Fruit fly (Drosophila melanogaster) whole organism, adult: ENCODE measurements around the gene wuho.

Experiments
- CG11617 ChIP-seq: fragments of 200-800 bp; sonication (Bioruptor generic); optimal IDR thresholded peaks from 2 replicates; lab custom pipeline; 2017; ENCODE audit warnings: mild to moderate bottlenecking, missing biosample characterization, missing genetic modification reagents, missing genetic modification characterization
- CG12768 ChIP-seq: fragments of 200-800 bp; sonication (Bioruptor generic); optimal IDR thresholded peaks from 2 replicates; lab custom pipeline; 2017; ENCODE audit warnings: missing biosample characterization, missing genetic modification characterization, mild to moderate bottlenecking, moderate library complexity, missing genetic modification reagents
- CG14711 ChIP-seq: fragments of 200-800 bp; sonication (Bioruptor generic); optimal IDR thresholded peaks from 2 replicates; lab custom pipeline; 2018; ENCODE audit warnings: missing biosample characterization, mild to moderate bottlenecking, missing genetic modification characterization, moderate library complexity
- CG1620 ChIP-seq: fragments of 200-800 bp; sonication (Bioruptor generic); optimal IDR thresholded peaks from 2 replicates; lab custom pipeline; 2016; ENCODE audit warnings: missing biosample characterization, missing genetic modification characterization
- CG33017 ChIP-seq: fragments of 200-800 bp; sonication (Bioruptor generic); optimal IDR thresholded peaks from 2 replicates; lab custom pipeline; 2018; ENCODE audit warnings: missing biosample characterization, mild to moderate bottlenecking, missing genetic modification characterization, moderate library complexity
- CG5204 ChIP-seq: fragments of 200-800 bp; sonication (Bioruptor generic); optimal IDR thresholded peaks from 2 replicates; lab custom pipeline; 2016; ENCODE audit warnings: missing biosample characterization, missing genetic modification characterization
- CG7045 ChIP-seq: fragments of 200-800 bp; sonication (Bioruptor generic); optimal IDR thresholded peaks from 2 replicates; lab custom pipeline; 2017; ENCODE audit warnings: missing biosample characterization, mild to moderate bottlenecking, missing genetic modification characterization
- CG7101 ChIP-seq: fragments of 200-800 bp; sonication (Bioruptor generic); optimal IDR thresholded peaks from 2 replicates; lab custom pipeline; 2018; ENCODE audit warnings: missing biosample characterization, mild to moderate bottlenecking, missing genetic modification characterization, moderate library complexity
- Clk ChIP-seq: fragments of 200-800 bp; sonication (Bioruptor generic); optimal IDR thresholded peaks from 2 replicates; lab custom pipeline; 2017; ENCODE audit warnings: missing biosample characterization, missing genetic modification characterization
- Crg-1 ChIP-seq: fragments of 200-800 bp; sonication (Bioruptor generic); optimal IDR thresholded peaks from 2 replicates; lab custom pipeline; 2016; ENCODE audit warnings: missing biosample characterization, missing genetic modification characterization
- Hr96 ChIP-seq: fragments of 200-800 bp; sonication (Bioruptor generic); optimal IDR thresholded peaks from 2 replicates; lab custom pipeline; 2016; ENCODE audit warnings: missing biosample characterization, missing genetic modification characterization
- Mnt ChIP-seq: fragments of 200-800 bp; sonication (Bioruptor generic); optimal IDR thresholded peaks from 2 replicates; lab custom pipeline; 2016; ENCODE audit warnings: missing biosample characterization, mild to moderate bottlenecking, missing genetic modification characterization
- bab1 ChIP-seq: fragments of 200-800 bp; sonication (Bioruptor generic); optimal IDR thresholded peaks from 3 replicates; lab custom pipeline; 2019; ENCODE audit warnings: missing biosample characterization, mild to moderate bottlenecking, missing genetic modification characterization, moderate library complexity
- cic ChIP-seq: fragments of 200-800 bp; sonication (Bioruptor generic); optimal IDR thresholded peaks from 2 replicates; lab custom pipeline; 2017; ENCODE audit warnings: missing biosample characterization, mild to moderate bottlenecking, missing genetic modification characterization, moderate library complexity
- cnc ChIP-seq, 2 experiments: fragments of >200 bp; optimal IDR thresholded peaks; 2 replicates each; lab custom pipeline; 2017
- kay ChIP-seq: fragments of 200-800 bp; sonication (Bioruptor generic); peaks from one replicate; lab custom pipeline; 2016; ENCODE audit warnings: missing biosample characterization, missing genetic modification characterization, borderline replicate concordance
- ovo ChIP-seq: fragments of 200-800 bp; sonication (Bioruptor generic); optimal IDR thresholded peaks from 2 replicates; lab custom pipeline; 2016; ENCODE audit warnings: missing biosample characterization, missing genetic modification characterization
- pad ChIP-seq: fragments of 200-800 bp; sonication (Bioruptor generic); optimal IDR thresholded peaks from 3 replicates; lab custom pipeline; 2017; ENCODE audit warnings: missing biosample characterization, missing genetic modification characterization, mild to moderate bottlenecking, moderate library complexity, missing genetic modification reagents
- tj ChIP-seq: fragments of 200-800 bp; sonication (Bioruptor generic); optimal IDR thresholded peaks from 3 replicates; lab custom pipeline; 2017; ENCODE audit warnings: missing biosample characterization, mild to moderate bottlenecking, missing genetic modification characterization, moderate library complexity
- toe ChIP-seq: fragments of 200-800 bp; sonication (Bioruptor generic); optimal IDR thresholded peaks from 2 replicates; lab custom pipeline; 2016; ENCODE audit warnings: missing biosample characterization, missing genetic modification characterization

wuho gene

dm6 chrX:6279629-6280073 lies 8.2 kb upstream of the wuho start, which contains the start of gene Ubi-p5E:
Gene Ubi-p5E (minus strand): TSS chrX:6279647.
- TF ChIP-seq cic (GFP tag; lab: Kevin White, UChicago), result no peak
- peak; percentile 71 for TF ChIP-seq tj
- TF ChIP-seq ovo, result no peak
- TF ChIP-seq CG33017 (tag; lab: Kevin White, UChicago), result no peak
- no peak for TF ChIP-seq Hr96
- no peak for TF ChIP-seq Mnt (GFP tag; lab: Kevin White, UChicago)
- no peak for TF ChIP-seq CG7101
- TF ChIP-seq bab1 (GFP tag; lab: Kevin White, UChicago), result no peak

- TF ChIP-seq CG1620 (GFP tag; lab: Kevin White, UChicago) (no peak), CG12768 (GFP tag; lab: Kevin White, UChicago) (no peak), pad (GFP tag; lab: Kevin White, UChicago) (no peak), tj (peak; percentile 11), CG7101 (no peak), CG33017 (tag; lab: Kevin White, UChicago) (no peak), cnc (optimal IDR thresholded peaks at IDR 0.05; lab: Kevin White, UChicago) (no peak), bab1 (GFP tag; lab: Kevin White, UChicago) (peak; percentile 24), ovo (no peak), kay (no peak), cic (GFP tag; lab: Kevin White, UChicago) (no peak), Mnt (GFP tag; lab: Kevin White, UChicago) (no peak), CG7045 (no peak), toe (GFP tag; lab: Kevin White, UChicago) (no peak), Crg-1 (GFP tag; lab: Kevin White, UChicago) (no peak)
Measured at dm6 chrX:6283470-6283869, 4.4 kb upstream of the wuho start, which contains the start of gene CG11700. Gene CG11700 (minus strand): TSS chrX:6283575.

dm6 chrX:6291083-6291699 lies 3.3 kb downstream of the wuho start, which contains the start of the genes Rpt4 and mldr:
Gene Rpt4 (minus strand): TSS chrX:6291245.
Gene mldr (plus strand): TSS chrX:6291303.
- TF ChIP-seq CG33017 (tag; lab: Kevin White, UChicago) (no peak), ovo (no peak), toe (GFP tag; lab: Kevin White, UChicago) (no peak), kay (no peak), CG11617 (GFP tag; lab: Kevin White, UChicago) (no peak), Mnt (GFP tag; lab: Kevin White, UChicago) (peak; percentile 23), cnc (optimal IDR thresholded peaks at IDR 0.05; lab: Kevin White, UChicago) (peak in 1 of 2 experiments; percentile 71), CG14711 (tag; lab: Kevin White, UChicago) (no peak), tj (peak; percentile 63), bab1 (GFP tag; lab: Kevin White, UChicago) (peak; percentile 58), Crg-1 (GFP tag; lab: Kevin White, UChicago) (no peak), CG7045 (no peak), CG12768 (GFP tag; lab: Kevin White, UChicago) (no peak), CG1620 (GFP tag; lab: Kevin White, UChicago) (peak; percentile 26)

- TF ChIP-seq toe (GFP tag; lab: Kevin White, UChicago), result no peak
- no peak for TF ChIP-seq CG12768 (GFP tag; lab: Kevin White, UChicago)
- no peak for TF ChIP-seq Hr96
- TF ChIP-seq CG7045, result no peak
- TF ChIP-seq pad (GFP tag; lab: Kevin White, UChicago), result no peak
- no peak for TF ChIP-seq CG11617 (GFP tag; lab: Kevin White, UChicago)
- TF ChIP-seq Clk, result no peak
- TF ChIP-seq cnc (optimal IDR thresholded peaks at IDR 0.05; lab: Kevin White, UChicago), result no peak
Measured at dm6 chrX:6294243-6294642, 6.3 kb downstream of the wuho start, which contains the start of gene CG15892. Gene CG15892 (minus strand): TSS chrX:6294343.

- TF ChIP-seq CG7101 (peak; percentile 69), CG14711 (tag; lab: Kevin White, UChicago) (peak; percentile 60), Hr96 (no peak), ovo (no peak), tj (peak; percentile 34), toe (GFP tag; lab: Kevin White, UChicago) (no peak), cic (GFP tag; lab: Kevin White, UChicago) (no peak), cnc (optimal IDR thresholded peaks at IDR 0.05; lab: Kevin White, UChicago) (no peak), Clk (no peak), pad (GFP tag; lab: Kevin White, UChicago) (peak; percentile 59), kay (no peak), Mnt (GFP tag; lab: Kevin White, UChicago) (peak; percentile 39), CG33017 (tag; lab: Kevin White, UChicago) (peak; percentile 9), CG1620 (GFP tag; lab: Kevin White, UChicago) (peak; percentile 53), Crg-1 (GFP tag; lab: Kevin White, UChicago) (peak; percentile 38), CG7045 (no peak), CG5204 (no peak), CG12768 (GFP tag; lab: Kevin White, UChicago) (peak; percentile 21), CG11617 (GFP tag; lab: Kevin White, UChicago) (peak; percentile 69), bab1 (GFP tag; lab: Kevin White, UChicago) (peak; percentile 73)
Measured at dm6 chrX:6295129-6295539, 7.2 kb downstream of the wuho start, which contains the start of the genes CG15891 and CG3815. Gene CG15891 (minus strand): TSS chrX:6295345. Gene CG3815 (plus strand): TSS chrX:6295389.

dm6 chrX:6301052-6301451 lies 13.2 kb downstream of the wuho start, which contains the start of gene CG12219:
Gene CG12219 (minus strand): TSS chrX:6301285.
- no peak for TF ChIP-seq CG5204
- TF ChIP-seq bab1 (GFP tag; lab: Kevin White, UChicago), result peak; percentile 8
- no peak for TF ChIP-seq kay
